Worm (Caenorhabditis elegans): Measurements from ENCODE around the gene gldi-11.

Gene gldi-11

DNA sequence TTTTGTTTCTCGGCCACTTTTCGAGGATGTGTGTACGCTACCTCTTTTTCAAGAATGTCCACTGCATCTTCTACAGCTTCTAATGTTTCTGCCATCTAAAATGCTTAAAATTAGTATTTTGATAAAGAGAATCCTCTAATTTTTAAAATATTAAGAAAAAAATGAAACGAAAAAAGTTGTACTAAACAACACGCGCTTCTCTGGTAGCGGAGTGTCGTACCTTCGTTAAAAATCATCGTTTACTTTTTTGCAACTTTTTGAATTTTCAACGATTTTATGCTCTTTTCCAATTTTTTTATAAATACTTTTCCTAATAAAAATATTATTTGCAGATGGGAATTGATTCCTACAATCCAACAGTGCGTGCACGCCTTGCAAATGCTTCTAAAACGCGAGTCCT is at the start of gene gldi-11, which contains the start of gene ZK546.2:
Gene gldi-11 (minus strand): TSS at position 95 of the 400 bp plus-strand sequence.
Gene ZK546.2 (plus strand): TSS at position 333 of the 400 bp plus-strand sequence.
- peak; percentile 11 for TF ChIP-seq elt-2 (tag; optimal IDR thresholded peaks at IDR 0.05)
- TF ChIP-seq hmg-11 (tag; optimal IDR thresholded peaks at IDR 0.05) = peak; percentile 23
- no peak for TF ChIP-seq eor-1 (tag; optimal IDR thresholded peaks at IDR 0.05)
- no peak for TF ChIP-seq ceh-9 (tag; optimal IDR thresholded peaks at IDR 0.05)
- peak; percentile 55 for TF ChIP-seq pha-4 (tag; optimal IDR thresholded peaks at IDR 0.05)
- TF ChIP-seq skn-1 (tag; optimal IDR thresholded peaks at IDR 0.05) = peak; percentile 13
- TF ChIP-seq nfya-1 (tag; optimal IDR thresholded peaks at IDR 0.05; ENCODE audit: insufficient read depth) = peak; percentile 16
- no peak for TF ChIP-seq nhr-76 (tag; optimal IDR thresholded peaks at IDR 0.05)
- TF ChIP-seq elt-3 (tag; optimal IDR thresholded peaks at IDR 0.05) = no peak
- TF ChIP-seq ama-1 (optimal IDR thresholded peaks at IDR 0.05) = no peak

DNA sequence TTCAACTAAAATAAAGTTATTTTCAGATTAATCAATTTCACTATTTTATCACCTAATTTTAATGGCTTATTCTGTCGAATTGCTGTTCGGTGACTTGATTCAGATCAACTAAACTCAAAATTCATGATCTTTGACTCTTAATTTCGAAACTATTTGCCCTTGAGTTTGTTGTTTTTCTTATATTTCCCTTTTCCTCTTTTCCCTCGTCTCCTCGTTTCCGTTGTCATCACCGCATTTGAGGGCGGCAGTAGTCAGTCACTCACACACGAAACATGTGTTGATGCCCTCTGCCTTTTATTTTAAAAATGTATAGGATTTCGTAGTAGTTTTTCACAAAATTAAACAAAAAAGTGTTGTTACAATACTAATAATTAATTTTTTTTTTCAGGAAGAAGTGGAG is 49.4 kb upstream of the gldi-11 start, which contains the start of gene rnh-1.0:
Gene rnh-1.0 (plus strand): TSS at position 389 of the 400 bp plus-strand sequence.
- TF ChIP-seq nfya-1 (tag; optimal IDR thresholded peaks at IDR 0.05; ENCODE audit: insufficient read depth) (peak; percentile 3), tbx-2 (tag; optimal IDR thresholded peaks at IDR 0.05) (no peak), pha-4 (tag; optimal IDR thresholded peaks at IDR 0.05) (peak; percentile 5), daf-12 (tag; optimal IDR thresholded peaks at IDR 0.05) (no peak), eor-1 (tag; optimal IDR thresholded peaks at IDR 0.05) (no peak), mdl-1 (tag; optimal IDR thresholded peaks at IDR 0.05) (no peak), nhr-25 (tag; optimal IDR thresholded peaks at IDR 0.05) (peak; percentile 1), nhr-77 (tag; optimal IDR thresholded peaks at IDR 0.05) (no peak)

DNA sequence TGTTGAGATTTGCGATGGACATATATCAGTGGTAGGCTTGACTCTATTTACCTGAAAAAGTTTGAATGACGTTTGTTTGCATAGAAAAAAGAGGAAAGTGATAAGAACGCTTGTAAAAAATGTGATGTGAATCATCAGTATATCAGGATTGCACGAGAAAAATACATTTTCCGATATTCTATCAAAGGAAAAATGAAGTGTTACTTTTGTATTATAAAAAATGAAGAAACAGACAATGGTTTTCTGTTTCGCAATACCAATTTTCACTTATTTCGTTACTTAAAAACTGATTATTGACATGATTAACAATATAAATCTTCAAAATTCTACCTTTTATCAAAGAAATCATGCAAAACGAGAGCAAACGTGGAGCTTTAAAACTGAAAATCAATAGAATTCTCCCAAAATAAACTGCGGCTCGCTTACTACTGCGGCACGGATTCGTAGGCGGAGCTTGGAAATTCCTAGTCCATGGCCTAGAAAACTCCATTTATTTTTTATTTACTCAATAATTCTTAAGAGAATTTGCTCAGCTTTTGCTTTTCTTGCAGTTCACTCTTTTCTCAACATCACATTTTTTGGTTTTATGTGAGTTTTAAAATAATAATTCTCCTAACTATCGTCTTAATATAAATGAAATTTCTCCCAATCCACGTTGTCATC is 48.1 kb upstream of the gldi-11 start, which contains the start of the genes eif-1 and vps-24:
Gene eif-1 (minus strand): TSS at position 51 of the 663 bp plus-strand sequence.
Gene vps-24 (plus strand): TSS at position 469 of the 663 bp plus-strand sequence.
- TF ChIP-seq unc-62 (GFP tag; optimal IDR thresholded peaks at IDR 0.05) (no peak), elt-2 (tag; optimal IDR thresholded peaks at IDR 0.05) (peak; percentile 38), mml-1 (tag; optimal IDR thresholded peaks at IDR 0.05) (no peak), nhr-25 (tag; optimal IDR thresholded peaks at IDR 0.05) (peak; percentile 35), lsy-12 (tag; optimal IDR thresholded peaks at IDR 0.05) (no peak), nhr-11 (tag; optimal IDR thresholded peaks at IDR 0.05) (no peak), pha-4 (tag; optimal IDR thresholded peaks at IDR 0.05) (peak; percentile 64), hmg-11 (tag; optimal IDR thresholded peaks at IDR 0.05) (peak; percentile 80), snpc-4 (tag; optimal IDR thresholded peaks at IDR 0.05) (peak; percentile 74), skn-1 (tag; optimal IDR thresholded peaks at IDR 0.05) (no peak), lin-15B (tag; optimal IDR thresholded peaks at IDR 0.05) (peak; percentile 73), nfya-1 (tag; optimal IDR thresholded peaks at IDR 0.05; ENCODE audit: insufficient read depth) (peak; percentile 70)

DNA sequence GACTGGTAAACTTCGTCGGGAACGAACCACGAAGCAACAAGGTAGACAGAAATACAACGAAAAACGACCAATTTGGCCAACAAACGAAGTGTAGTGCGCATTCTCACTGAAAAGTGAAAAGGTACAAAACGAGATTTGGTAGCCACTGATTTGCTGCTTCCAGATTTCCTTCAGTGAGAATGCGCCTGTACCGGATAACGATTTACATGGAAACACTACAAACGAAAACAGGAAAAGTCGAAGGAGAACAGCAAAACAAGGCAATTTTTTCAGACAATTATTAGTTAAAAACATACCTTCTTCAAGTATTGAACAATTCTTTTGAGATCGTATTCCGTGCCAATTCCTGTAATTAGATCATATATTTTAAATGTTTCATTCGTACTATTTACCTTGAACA is 47.4 kb upstream of the gldi-11 start, which contains the start of gene pigb-1:
Gene pigb-1 (minus strand): TSS at position 101 of the 400 bp plus-strand sequence.
- TF ChIP-seq daf-12 (tag; optimal IDR thresholded peaks at IDR 0.05) (no peak), mml-1 (tag; optimal IDR thresholded peaks at IDR 0.05) (no peak), unc-62 (GFP tag; optimal IDR thresholded peaks at IDR 0.05) (no peak), eor-1 (tag; optimal IDR thresholded peaks at IDR 0.05) (no peak), mdl-1 (tag; optimal IDR thresholded peaks at IDR 0.05) (no peak), ztf-4 (tag; optimal IDR thresholded peaks at IDR 0.05) (no peak), pqm-1 (tag; optimal IDR thresholded peaks at IDR 0.05) (no peak), jun-1 (tag; optimal IDR thresholded peaks at IDR 0.05) (no peak), pha-4 (tag; optimal IDR thresholded peaks at IDR 0.05) (no peak), sea-2 (GFP tag; optimal IDR thresholded peaks at IDR 0.05) (no peak), tbx-2 (tag; optimal IDR thresholded peaks at IDR 0.05) (no peak)

DNA sequence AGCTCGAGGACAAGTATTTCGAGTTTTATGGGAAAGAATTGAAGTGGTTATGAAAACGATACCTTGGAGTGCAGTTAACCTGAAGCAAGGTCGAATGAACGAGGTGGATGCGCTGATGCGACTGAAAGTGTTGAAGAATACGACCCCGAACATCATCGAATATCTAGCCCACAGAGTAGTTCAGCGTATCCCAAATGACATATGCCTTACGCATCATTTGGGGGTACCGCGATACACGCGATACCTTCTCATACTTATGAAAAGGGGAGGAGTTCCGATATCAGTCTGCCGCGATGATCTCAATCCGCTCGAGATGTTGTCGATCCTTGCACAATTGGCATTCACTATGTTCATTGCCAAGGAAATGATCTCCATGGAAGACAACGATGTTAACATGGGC is 44.2 kb upstream of the gldi-11 start, which contains the start of gene T27F7.12:
Gene T27F7.12 (plus strand): TSS at position 301 of the 400 bp plus-strand sequence.
- TF ChIP-seq mml-1 (tag; optimal IDR thresholded peaks at IDR 0.05) (no peak), pqm-1 (tag; optimal IDR thresholded peaks at IDR 0.05) (no peak), ztf-4 (tag; optimal IDR thresholded peaks at IDR 0.05) (no peak)

ce11 chrII:4987257-4987656 is 41.7 kb upstream of the gldi-11 start:
- no peak for TF ChIP-seq nhr-43 (tag; optimal IDR thresholded peaks at IDR 0.05; ENCODE audit: poor library complexity, severe bottlenecking)
- TF ChIP-seq unc-62 (GFP tag; optimal IDR thresholded peaks at IDR 0.05) = no peak
- no peak for TF ChIP-seq mml-1 (tag; optimal IDR thresholded peaks at IDR 0.05)
- TF ChIP-seq sea-2 (GFP tag; optimal IDR thresholded peaks at IDR 0.05) = no peak
- TF ChIP-seq ceh-9 (tag; optimal IDR thresholded peaks at IDR 0.05) = no peak
- no peak for TF ChIP-seq fkh-10 (GFP tag; optimal IDR thresholded peaks at IDR 0.05)
- no peak for TF ChIP-seq zag-1 (tag; optimal IDR thresholded peaks at IDR 0.05)
- TF ChIP-seq snpc-4 (tag; optimal IDR thresholded peaks at IDR 0.05) = no peak
- TF ChIP-seq ZK546.5 (tag; optimal IDR thresholded peaks at IDR 0.05) = no peak
- no peak for TF ChIP-seq nhr-11 (tag; optimal IDR thresholded peaks at IDR 0.05)
- TF ChIP-seq egl-5 (tag; optimal IDR thresholded peaks at IDR 0.05) = no peak
- TF ChIP-seq nfya-1 (tag; optimal IDR thresholded peaks at IDR 0.05; ENCODE audit: insufficient read depth) = no peak
- no peak for TF ChIP-seq egl-27 (tag; optimal IDR thresholded peaks at IDR 0.05)
- TF ChIP-seq jun-1 (tag; optimal IDR thresholded peaks at IDR 0.05) = no peak
- no peak for TF ChIP-seq skn-1 (tag; optimal IDR thresholded peaks at IDR 0.05)
- no peak for TF ChIP-seq hmg-11 (tag; optimal IDR thresholded peaks at IDR 0.05)
- no peak for TF ChIP-seq tbx-2 (tag; optimal IDR thresholded peaks at IDR 0.05)
- no peak for TF ChIP-seq nhr-77 (tag; optimal IDR thresholded peaks at IDR 0.05)
- no peak for TF ChIP-seq nhr-76 (tag; optimal IDR thresholded peaks at IDR 0.05)
